Fruit fly (Drosophila melanogaster) whole organism, prepupa: Measurements from ENCODE around the gene CG31999.

Experiments
- CG10631 ChIP-seq: fragments of 200-800 bp; sonication (Bioruptor generic); optimal IDR thresholded peaks from 2 replicates; lab custom pipeline; 2016; ENCODE audit warnings: missing biosample characterization, missing genetic modification characterization
- CG10669 ChIP-seq: fragments of 200-800 bp; sonication (Bioruptor generic); optimal IDR thresholded peaks from 3 replicates; lab custom pipeline; 2018; ENCODE audit warnings: missing biosample characterization, mild to moderate bottlenecking, missing genetic modification characterization, moderate library complexity
- CG11902 ChIP-seq: fragments of 200-800 bp; sonication (Bioruptor generic); optimal IDR thresholded peaks from 3 replicates; lab custom pipeline; 2016; ENCODE audit warnings: missing biosample characterization, missing genetic modification characterization
- CG15336 ChIP-seq: fragments of 200-800 bp; sonication (Bioruptor generic); IDR thresholded peaks from 2 replicates; pipeline ENCODE4 v1.3.6; 2022; ENCODE audit warnings: missing biosample characterization, missing genetic modification characterization
- CG1621 ChIP-seq: fragments of 200-800 bp; sonication (Bioruptor generic); optimal IDR thresholded peaks from 3 replicates; lab custom pipeline; 2018; ENCODE audit warnings: missing biosample characterization, mild to moderate bottlenecking, missing genetic modification characterization
- CG16779 ChIP-seq: fragments of 200-800 bp; sonication (Bioruptor generic); optimal IDR thresholded peaks from 3 replicates; lab custom pipeline; 2017; ENCODE audit warnings: missing biosample characterization, mild to moderate bottlenecking, missing genetic modification characterization
- CG3032 ChIP-seq: fragments of 200-800 bp; optimal IDR thresholded peaks from 2 replicates; lab custom pipeline; 2019; ENCODE audit warnings: missing biosample characterization, mild to moderate bottlenecking, missing genetic modification characterization, moderate library complexity
- CG4318 ChIP-seq: fragments of 200-800 bp; sonication (Bioruptor generic); optimal IDR thresholded peaks from 3 replicates; lab custom pipeline; 2017; ENCODE audit warnings: missing biosample characterization, mild to moderate bottlenecking, missing genetic modification characterization
- CG6163 ChIP-seq: fragments of 200-800 bp; sonication (Bioruptor generic); IDR thresholded peaks from 3 replicates; pipeline ENCODE4 v1.3.6; 2022; ENCODE audit warnings: missing biosample characterization, missing genetic modification characterization
- CG6276 ChIP-seq: fragments of 200-800 bp; sonication (Bioruptor generic); optimal IDR thresholded peaks from 2 replicates; lab custom pipeline; 2017; ENCODE audit warnings: missing biosample characterization, mild to moderate bottlenecking, missing genetic modification characterization
- CG6808 ChIP-seq: fragments of 200-800 bp; sonication (Bioruptor generic); optimal IDR thresholded peaks from 3 replicates; lab custom pipeline; 2017; ENCODE audit warnings: missing biosample characterization, missing genetic modification characterization, mild to moderate bottlenecking, moderate library complexity, missing genetic modification reagents
- CG8319 ChIP-seq: fragments of 200-800 bp; sonication (Bioruptor generic); optimal IDR thresholded peaks from 3 replicates; lab custom pipeline; 2016; ENCODE audit warnings: missing biosample characterization, missing genetic modification characterization
- CG8632 ChIP-seq: fragments of 200-800 bp; sonication (Bioruptor generic); optimal IDR thresholded peaks from 3 replicates; lab custom pipeline; 2016; ENCODE audit warnings: missing biosample characterization, missing genetic modification characterization
- Eip78C ChIP-seq: fragments of 200-800 bp; sonication (Bioruptor generic); peaks from one replicate; lab custom pipeline; 2016; ENCODE audit warnings: missing biosample characterization, missing genetic modification characterization
- Gug ChIP-seq: fragments of 200-800 bp; sonication (Bioruptor generic); IDR thresholded peaks from 2 replicates; pipeline ENCODE4 v1.3.6; 2022; ENCODE audit warnings: missing biosample characterization, missing genetic modification characterization
- Hr38 ChIP-seq: sonication (Bioruptor generic); optimal IDR thresholded peaks from 2 replicates; lab custom pipeline; 2016; ENCODE audit warnings: missing biosample characterization, missing genetic modification characterization
- Lpt ChIP-seq: fragments of 200-800 bp; sonication (Bioruptor generic); optimal IDR thresholded peaks from 3 replicates; lab custom pipeline; 2016; ENCODE audit warnings: missing biosample characterization, missing genetic modification characterization
- Met ChIP-seq: fragments of 200-800 bp; sonication (Bioruptor generic); optimal IDR thresholded peaks from 3 replicates; lab custom pipeline; 2016; ENCODE audit warnings: missing biosample characterization, missing genetic modification characterization
- Smox ChIP-seq: fragments of 200-800 bp; sonication (Bioruptor generic); optimal IDR thresholded peaks from 3 replicates; lab custom pipeline; 2016; ENCODE audit warnings: missing biosample characterization, missing genetic modification characterization
- Sox15 ChIP-seq: fragments of 200-800 bp; sonication (Bioruptor generic); optimal IDR thresholded peaks from 3 replicates; lab custom pipeline; 2016; ENCODE audit warnings: missing biosample characterization, missing genetic modification characterization
- achi ChIP-seq: fragments of 200-800 bp; sonication (Bioruptor generic); optimal IDR thresholded peaks from 3 replicates; lab custom pipeline; 2016; ENCODE audit warnings: missing biosample characterization, missing genetic modification characterization
- acj6 ChIP-seq: fragments of 200-800 bp; sonication (Bioruptor generic); optimal IDR thresholded peaks from 3 replicates; lab custom pipeline; 2016; ENCODE audit warnings: missing biosample characterization, missing genetic modification characterization
- cyc ChIP-seq: fragments of 200-800 bp; sonication (Bioruptor generic); optimal IDR thresholded peaks from 3 replicates; lab custom pipeline; 2016; ENCODE audit warnings: missing biosample characterization, missing genetic modification characterization
- dac ChIP-seq: fragments of 200-800 bp; sonication (Bioruptor generic); optimal IDR thresholded peaks from 2 replicates; lab custom pipeline; 2017; ENCODE audit warnings: missing biosample characterization, mild to moderate bottlenecking, missing genetic modification characterization
- eg ChIP-seq: fragments of 200-800 bp; sonication (Bioruptor generic); IDR thresholded peaks from 3 replicates; pipeline ENCODE4 v1.3.6; 2022; ENCODE audit warnings: missing biosample characterization, missing genetic modification characterization
- esn ChIP-seq: fragments of 200-800 bp; sonication (Bioruptor generic); optimal IDR thresholded peaks from 2 replicates; lab custom pipeline; 2016; ENCODE audit warnings: missing biosample characterization, mild to moderate bottlenecking, missing genetic modification characterization, moderate library complexity
- fd85E ChIP-seq: fragments of 200-800 bp; sonication (Bioruptor generic); optimal IDR thresholded peaks from 3 replicates; lab custom pipeline; 2016; ENCODE audit warnings: missing biosample characterization, missing genetic modification characterization
- lz ChIP-seq: fragments of 200-800 bp; sonication (Bioruptor generic); optimal IDR thresholded peaks from 3 replicates; lab custom pipeline; 2016; ENCODE audit warnings: missing biosample characterization, missing genetic modification characterization
- net ChIP-seq: fragments of 200-800 bp; sonication (Bioruptor generic); optimal IDR thresholded peaks from 3 replicates; lab custom pipeline; 2016; ENCODE audit warnings: missing biosample characterization, missing genetic modification characterization
- pdm3 ChIP-seq: fragments of 200-800 bp; sonication (Bioruptor generic); optimal IDR thresholded peaks from 3 replicates; lab custom pipeline; 2016; ENCODE audit warnings: missing biosample characterization, missing genetic modification characterization
- salr ChIP-seq, 2 experiments: fragments of 200-800 bp; sonication (Bioruptor generic); optimal IDR thresholded peaks; 3 replicates each; lab custom pipeline; 2016 to 2018; ENCODE audit warnings: missing biosample characterization in 2 of 2, missing genetic modification characterization in 2 of 2, mild to moderate bottlenecking in 1 of 2
- spab ChIP-seq: fragments of 200-800 bp; sonication (Bioruptor generic); optimal IDR thresholded peaks from 2 replicates; lab custom pipeline; 2017; ENCODE audit warnings: missing biosample characterization, mild to moderate bottlenecking, missing genetic modification characterization, missing genetic modification reagents
- ss ChIP-seq, 2 experiments: fragments of 200-800 bp; sonication (Bioruptor generic); optimal IDR thresholded peaks; 2 replicates in 1 of 2; 3 replicates in 1 of 2; lab custom pipeline; 2017 to 2018; ENCODE audit warnings: mild to moderate bottlenecking in 2 of 2, missing biosample characterization in 2 of 2, missing genetic modification characterization in 2 of 2, moderate library complexity in 1 of 2
- svp ChIP-seq: fragments of 200-800 bp; sonication (Bioruptor generic); peaks from one replicate; lab custom pipeline; 2016; ENCODE audit warnings: missing biosample characterization, missing genetic modification characterization
- topi ChIP-seq: fragments of 200-800 bp; sonication (Bioruptor generic); optimal IDR thresholded peaks from 3 replicates; lab custom pipeline; 2016; ENCODE audit warnings: missing biosample characterization, missing genetic modification characterization

CG31999 gene

DNA sequence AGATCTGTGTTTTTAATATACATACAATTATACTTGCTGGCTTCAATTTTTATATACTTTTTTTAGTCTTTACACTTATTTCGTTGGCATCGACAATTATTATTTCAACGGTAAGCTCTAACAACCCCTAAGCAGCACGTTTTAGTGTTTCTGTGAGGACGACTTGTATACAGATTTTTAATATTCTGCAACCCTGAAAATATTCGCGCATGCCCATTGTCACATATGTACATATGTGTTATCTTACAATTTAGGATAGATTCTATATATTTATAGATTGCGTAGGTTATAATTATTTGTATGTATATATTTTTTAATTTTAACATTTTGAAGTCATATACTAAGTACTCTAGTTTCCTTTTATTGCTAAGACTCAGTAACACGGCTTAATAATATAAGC lies 25.6 kb upstream of the CG31999 start, which contains the start of gene dpr7:
Gene dpr7 (minus strand): TSS at position 154 of the 400 bp plus-strand sequence.
- TF ChIP-seq topi: no peak
- no peak for TF ChIP-seq CG6276 (GFP tag; lab: Kevin White, UChicago)
- TF ChIP-seq CG10669 (GFP tag; lab: Kevin White, UChicago): no peak
- no peak for TF ChIP-seq CG8632 (GFP tag; lab: Kevin White, UChicago)

DNA sequence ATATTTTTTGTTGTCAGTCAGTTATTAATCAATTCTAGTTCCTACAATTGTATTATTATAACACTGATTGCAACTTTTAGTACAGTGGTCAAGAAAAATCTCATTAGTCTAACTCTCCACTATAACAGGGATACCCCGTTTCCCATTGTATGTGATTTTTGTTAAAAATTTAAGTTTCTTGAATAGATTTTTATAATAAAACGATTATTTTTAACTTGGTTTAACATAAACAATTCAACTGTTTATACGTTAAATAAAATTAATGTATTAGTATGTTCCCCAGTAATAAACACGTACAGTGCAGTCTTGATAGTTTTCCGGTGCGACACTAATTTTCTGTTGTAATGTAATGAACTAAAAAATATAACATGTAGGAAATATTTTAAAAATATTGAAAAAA lies 13.3 kb upstream of the CG31999 start:
- no peak for TF ChIP-seq achi
- TF ChIP-seq CG3032: no peak
- no peak for TF ChIP-seq Sox15 (GFP tag; lab: Kevin White, UChicago)

DNA sequence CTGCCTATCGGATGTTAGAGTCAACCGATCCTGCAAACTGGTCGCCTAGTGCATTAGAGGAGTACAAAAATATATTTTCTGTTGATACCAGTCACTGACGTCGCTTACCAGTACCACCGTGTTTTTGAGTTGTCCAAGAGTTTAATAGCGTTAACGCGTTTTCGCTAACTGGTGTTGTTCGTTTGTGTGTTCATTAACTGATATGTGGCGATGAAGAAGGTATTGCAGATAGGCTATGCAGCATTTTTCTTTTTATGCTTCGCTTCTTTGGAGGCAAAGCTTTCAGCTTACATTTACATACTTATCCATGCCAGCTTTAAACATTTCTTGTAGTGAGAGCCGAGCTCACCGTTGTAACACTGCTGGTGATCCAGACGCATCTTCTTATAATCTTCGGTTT lies 10.9 kb upstream of the CG31999 start:
- no peak for TF ChIP-seq net (GFP tag; lab: Kevin White, UChicago)
- no peak for TF ChIP-seq spab (GFP tag; lab: Kevin White, UChicago)
- no peak for TF ChIP-seq CG6808
- TF ChIP-seq esn (GFP tag; lab: Kevin White, UChicago): no peak
- no peak for TF ChIP-seq pdm3 (GFP tag; lab: Kevin White, UChicago)
- TF ChIP-seq cyc (GFP tag; lab: Kevin White, UChicago): no peak
- TF ChIP-seq Sox15 (GFP tag; lab: Kevin White, UChicago): no peak
- TF ChIP-seq topi: no peak
- TF ChIP-seq CG6163 (GFP tag; lab: Robert Waterston, UW): no peak
- no peak for TF ChIP-seq salr (GFP tag; optimal IDR thresholded peaks at IDR 0.05; lab: Kevin White, UChicago)
- TF ChIP-seq dac: no peak
- no peak for TF ChIP-seq Met
- TF ChIP-seq Gug (GFP tag; lab: Robert Waterston, UW): no peak
- no peak for TF ChIP-seq CG4318 (GFP tag; lab: Kevin White, UChicago)
- no peak for TF ChIP-seq CG11902
- no peak for TF ChIP-seq CG8319
- no peak for TF ChIP-seq Lpt (GFP tag; lab: Kevin White, UChicago)
- no peak for TF ChIP-seq CG10631 (GFP tag; lab: Kevin White, UChicago)

DNA sequence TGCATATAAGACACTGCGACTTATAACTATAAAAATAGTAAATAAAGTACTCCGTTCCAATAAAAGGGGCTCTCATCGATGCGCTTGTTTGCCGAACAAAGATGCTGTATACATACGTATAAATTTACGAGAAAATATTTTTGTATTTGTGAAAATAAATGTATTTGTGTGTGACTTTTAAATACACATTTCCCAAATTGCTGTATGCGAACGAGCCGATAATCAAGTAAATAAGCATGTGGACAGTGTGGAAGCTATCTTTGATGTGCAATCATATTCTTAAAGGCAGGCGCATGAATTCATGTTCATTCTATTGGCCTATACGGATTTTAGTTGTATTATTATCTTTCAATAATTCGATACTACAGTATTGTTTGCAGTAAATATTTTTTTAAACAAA lies 3.6 kb upstream of the CG31999 start:
- TF ChIP-seq Eip78C (GFP tag; lab: Kevin White, UChicago) (peak; percentile 10), Smox (GFP tag; lab: Kevin White, UChicago) (no peak), svp (GFP tag; lab: Kevin White, UChicago) (peak; percentile 45), CG6276 (GFP tag; lab: Kevin White, UChicago) (no peak)

DNA sequence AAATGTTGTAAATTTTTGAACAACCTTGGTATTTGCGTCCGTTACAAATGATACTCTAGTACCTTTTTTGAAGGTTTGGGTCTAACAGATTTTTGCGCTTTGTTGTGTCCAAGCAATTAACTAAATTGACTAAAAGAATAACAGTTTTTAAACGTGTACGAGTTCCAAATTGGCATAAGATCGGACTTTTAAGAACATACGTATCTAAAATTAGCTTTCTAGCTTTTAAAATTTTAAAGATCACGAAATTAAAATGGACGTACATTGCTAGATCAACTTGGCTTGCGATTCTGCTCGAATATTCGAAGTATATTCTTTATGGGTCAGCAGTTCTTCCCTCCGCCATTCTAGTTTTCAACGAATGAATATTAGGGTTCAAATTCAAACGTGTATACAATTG lies 2.9 kb upstream of the CG31999 start, which contains the start of gene CG1674:
Gene CG1674 (plus strand): TSS at position 301 of the 400 bp plus-strand sequence.
- TF ChIP-seq ss (GFP tag; optimal IDR thresholded peaks at IDR 0.05; lab: Kevin White, UChicago) (no peak), CG1621 (tag; lab: Kevin White, UChicago) (no peak), lz (no peak), Gug (GFP tag; lab: Robert Waterston, UW) (no peak), CG16779 (tag; lab: Kevin White, UChicago) (no peak), pdm3 (GFP tag; lab: Kevin White, UChicago) (no peak), Met (no peak), CG8319 (no peak), CG8632 (GFP tag; lab: Kevin White, UChicago) (no peak), eg (GFP tag; lab: Robert Waterston, UW) (no peak), fd85E (GFP tag; lab: Kevin White, UChicago) (no peak), CG15336 (no peak), Hr38 (GFP tag; lab: Kevin White, UChicago) (no peak), acj6 (no peak)
- TF ChIP-seq, all 60 proteins: peak for 0
